Worm (Caenorhabditis elegans) whole organism, young adult: ENCODE results near the gene T21D12.14.

ENCODE experiments used
- T07F8.4 ChIP-seq: sonication (generic microtip); optimal IDR thresholded peaks from 2 replicates; lab custom pipeline; 2016; ENCODE audit warnings: mild to moderate bottlenecking, missing genetic modification characterization, moderate library complexity, missing compliant biosample characterization
- ama-1 ChIP-seq, 3 experiments: fragments of 150-350 bp in 1 of 3; sonication (generic microtip) in 2 of 3; optimal IDR thresholded peaks; 2 replicates each; lab custom pipeline; 2014 to 2018; ENCODE audit warnings: missing biosample characterization in 2 of 3, missing genetic modification characterization in 2 of 3, missing genetic modification reagents in 2 of 3
- athp-1 ChIP-seq: sonication (generic microtip); optimal IDR thresholded peaks from 2 replicates; lab custom pipeline; 2017; ENCODE audit warnings: mild to moderate bottlenecking, missing genetic modification characterization, missing compliant biosample characterization
- ekl-4 ChIP-seq: fragments of 200-800 bp; sonication (Bioruptor generic); IDR thresholded peaks from 2 replicates; pipeline ENCODE4 v1.3.6; 2022; ENCODE audit warnings: missing genetic modification reagents, missing genetic modification characterization, missing compliant biosample characterization
- lag-1 ChIP-seq: fragments of 200-800 bp; sonication (Bioruptor generic); IDR thresholded peaks from 2 replicates; pipeline ENCODE4 v1.3.6; 2022; ENCODE audit warnings: missing genetic modification reagents, missing genetic modification characterization, missing compliant biosample characterization
- rpc-1 ChIP-seq, 2 experiments: fragments of 150-350 bp in 1 of 2; sonication (generic microtip) in 1 of 2; optimal IDR thresholded peaks; 2 replicates each; lab custom pipeline; 2014 to 2018; ENCODE audit warnings: missing biosample characterization in 1 of 2, missing genetic modification characterization in 1 of 2, missing genetic modification reagents in 1 of 2, missing genotype in 1 of 2
- sdz-38 ChIP-seq: sonication (generic microtip); optimal IDR thresholded peaks from 2 replicates; lab custom pipeline; 2016; ENCODE audit warnings: missing genotype, missing genetic modification characterization, missing compliant biosample characterization
- somi-1 ChIP-seq: fragments of 200-800 bp; sonication (Bioruptor generic); optimal IDR thresholded peaks from 2 replicates; lab custom pipeline; 2018; ENCODE audit warnings: mild to moderate bottlenecking, missing genetic modification characterization, missing compliant biosample characterization

- TF ChIP-seq somi-1 (GFP tag; lab: Kevin White, UChicago) (peak; percentile 41), sdz-38 (tag; lab: Kevin White, UChicago) (no peak), ekl-4 (GFP tag; lab: Robert Waterston, UW) (no peak), lag-1 (no peak), T07F8.4 (tag; lab: Kevin White, UChicago) (no peak), ama-1 (optimal IDR thresholded peaks at IDR 0.05; lab: Kevin White, UChicago) (no peak), ama-1 (GFP tag; optimal IDR thresholded peaks at IDR 0.05; lab: Kevin White, UChicago) (no peak), athp-1 (tag; lab: Kevin White, UChicago) (no peak), rpc-1 (optimal IDR thresholded peaks at IDR 0.05; lab: Kevin White, UChicago) (no peak), rpc-1 (tag; optimal IDR thresholded peaks at IDR 0.05; lab: Kevin White, UChicago) (no peak)
Measured at ce11 chrIV:247494-247893, 40.4 kb downstream of the T21D12.14 start.
